Worm (Caenorhabditis elegans): ENCODE data around the gene E04D5.4.

The E04D5.4 gene

ce11 chrII:10439976-10440375 lies at the start of gene E04D5.4:
Gene E04D5.4, plus strand, starts transcription at chrII:10440276.
- TF ChIP-seq sdz-38 (tag; optimal IDR thresholded peaks at IDR 0.05) (no peak), attf-5 (GFP tag; optimal IDR thresholded peaks at IDR 0.05) (no peak), mes-4 (tag; optimal IDR thresholded peaks at IDR 0.05) (no peak), madf-6 (GFP tag; IDR thresholded peaks at IDR 0.05) (no peak), xnd-1 (tag; optimal IDR thresholded peaks at IDR 0.05) (no peak), C17E4.6 (GFP tag; IDR thresholded peaks at IDR 0.05) (no peak), lin-54 (GFP tag; optimal IDR thresholded peaks at IDR 0.05) (no peak), zim-3 (tag; optimal IDR thresholded peaks at IDR 0.05) (no peak), Y67H2A.10 (GFP tag; conservative IDR thresholded peaks at IDR 0.05) (no peak), C06A6.2 (GFP tag; conservative IDR thresholded peaks at IDR 0.05) (no peak), lag-1 (GFP tag; IDR thresholded peaks at IDR 0.05) (no peak), hmg-1.2 (GFP tag; IDR thresholded peaks at IDR 0.05) (no peak), F23B12.7 (tag; optimal IDR thresholded peaks at IDR 0.05; ENCODE audit: insufficient read depth) (no peak), T26A5.8 (tag; optimal IDR thresholded peaks at IDR 0.05) (no peak), K11D2.4 (GFP tag; IDR thresholded peaks at IDR 0.05) (no peak), nhr-80 (tag; optimal IDR thresholded peaks at IDR 0.05) (no peak), ztf-22 (GFP tag; optimal IDR thresholded peaks at IDR 0.05) (no peak), madf-8 (GFP tag; conservative IDR thresholded peaks at IDR 0.05) (no peak)

- TF ChIP-seq nhr-27 (tag; optimal IDR thresholded peaks at IDR 0.05) = no peak
- TF ChIP-seq ztf-6 (GFP tag; IDR thresholded peaks at IDR 0.05) = no peak
- no peak for TF ChIP-seq F55B11.4 (tag; optimal IDR thresholded peaks at IDR 0.05; ENCODE audit: borderline replicate concordance, insufficient read depth)
- no peak for TF ChIP-seq zim-3 (tag; optimal IDR thresholded peaks at IDR 0.05)
- no peak for TF ChIP-seq Y56A3A.18 (GFP tag; IDR thresholded peaks at IDR 0.05)
Measured at ce11 chrII:10390854-10391253, 49.2 kb upstream of the E04D5.4 start, which contains the start of the genes T09F3.2 and T09F3.7. Gene T09F3.2, plus strand, starts transcription at chrII:10391154. Gene T09F3.7, plus strand, starts transcription at chrII:10391168.

ce11 chrII:10393282-10394179 lies 46.5 kb upstream of the E04D5.4 start, which contains the start of gene gpd-1:
Gene gpd-1, plus strand, starts transcription at chrII:10394129.
- TF ChIP-seq D2030.7 (GFP tag; IDR thresholded peaks at IDR 0.05) (peak; percentile 97), ekl-4 (GFP tag; IDR thresholded peaks at IDR 0.05) (peak; percentile 62; the same call in 1 of the 2 replicates), egl-44 (GFP tag; IDR thresholded peaks at IDR 0.05) (no peak), ceh-100 (GFP tag; IDR thresholded peaks at IDR 0.05) (peak; percentile 46; the same call in 1 of the 2 replicates), pbrm-1 (GFP tag; IDR thresholded peaks at IDR 0.05) (peak; percentile 69), somi-1 (GFP tag; optimal IDR thresholded peaks at IDR 0.05) (no peak), Y79H2A.3 (GFP tag; conservative IDR thresholded peaks at IDR 0.05) (peak; percentile 86), snpc-1.3 (tag; optimal IDR thresholded peaks at IDR 0.05; ENCODE audit: insufficient read depth) (peak; percentile 82), Y95B8A.8 (GFP tag; IDR thresholded peaks at IDR 0.05) (peak; percentile 90), hrde-1 (tag; optimal IDR thresholded peaks at IDR 0.05; ENCODE audit: borderline replicate concordance) (peak; percentile 72), sdz-38 (tag; optimal IDR thresholded peaks at IDR 0.05) (no peak), lir-1 (GFP tag; conservative IDR thresholded peaks at IDR 0.05) (peak; percentile 82), egrh-3 (GFP tag; IDR thresholded peaks at IDR 0.05) (0 out of 2 replicates have a peak, but pooled peaks have one; percentile 6), unc-62 (GFP tag; optimal IDR thresholded peaks at IDR 0.05) (no peak), B0336.3 (GFP tag; IDR thresholded peaks at IDR 0.05) (peak; percentile 87), snpc-1.1 (tag; optimal IDR thresholded peaks at IDR 0.05; ENCODE audit: insufficient read depth) (peak; percentile 44), B0019.2 (GFP tag; conservative IDR thresholded peaks at IDR 0.05) (peak; percentile 93), snpc-3.4 (tag; optimal IDR thresholded peaks at IDR 0.05) (peak; percentile 93), ztf-28 (GFP tag; IDR thresholded peaks at IDR 0.05) (0 out of 2 replicates have a peak, but pooled peaks have one; percentile 27), repo-1 (tag; optimal IDR thresholded peaks at IDR 0.05) (peak; percentile 10), madf-10 (tag; optimal IDR thresholded peaks at IDR 0.05) (peak; percentile 14), C17E4.6 (GFP tag; IDR thresholded peaks at IDR 0.05) (peak; percentile 60; the same call in 1 of the 2 replicates), athp-1 (tag; optimal IDR thresholded peaks at IDR 0.05) (peak; percentile 34)
